Worm (Caenorhabditis elegans) whole organism, L4/young adult: ENCODE results near the gene ogdh-1.

Experiments used
- W03F9.2 ChIP-seq: fragments of 150-350 bp; optimal IDR thresholded peaks from 2 replicates; lab custom pipeline; 2014; ENCODE audit warnings: missing biosample characterization, missing genetic modification characterization
- dao-5 ChIP-seq: sonication (generic microtip); optimal IDR thresholded peaks from 2 replicates; lab custom pipeline; 2016; ENCODE audit warnings: missing genotype, missing genetic modification characterization, moderate library complexity, missing compliant biosample characterization
- him-1 ChIP-seq: sonication (generic microtip); optimal IDR thresholded peaks from 2 replicates; lab custom pipeline; 2016; ENCODE audit warnings: missing genotype, missing genetic modification reagents, missing genetic modification characterization, missing compliant biosample characterization

DNA sequence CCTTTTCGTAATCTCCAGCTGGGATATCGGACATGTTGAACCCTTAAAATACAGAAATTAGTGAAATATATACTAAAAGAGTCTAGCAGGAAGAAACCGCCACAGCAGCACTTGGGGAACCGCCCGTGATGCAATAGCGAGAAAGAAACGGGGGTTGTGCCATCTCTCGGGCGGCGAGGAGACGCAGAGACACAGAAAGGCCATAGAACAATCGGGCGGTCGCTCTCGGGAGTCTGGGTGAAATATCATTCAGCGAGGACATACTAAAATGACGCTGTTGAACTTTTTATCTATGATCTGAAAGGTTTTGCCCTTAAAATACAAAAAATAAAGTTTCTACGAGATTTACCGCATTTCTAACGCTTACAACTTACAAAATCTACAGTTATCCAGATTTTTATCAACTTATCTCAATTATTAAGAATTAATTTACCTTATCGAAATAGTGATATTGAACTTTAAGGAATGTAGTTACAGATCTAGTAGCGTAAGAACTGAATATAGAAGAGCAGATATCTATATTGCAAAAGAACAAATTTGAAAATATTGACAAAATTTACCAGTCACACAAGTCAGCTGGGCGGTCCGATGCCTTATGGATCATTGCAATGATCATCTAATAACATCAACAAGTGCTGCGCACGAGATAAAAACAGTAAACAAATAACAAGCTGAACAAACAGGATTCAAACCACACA, 44.7 kb upstream of the ogdh-1 start, which contains the start of gene cyc-2.1:
- TF ChIP-seq dao-5 (tag; lab: Kevin White, UChicago) (peak; percentile 17), him-1 (tag; lab: Kevin White, UChicago) (no peak), W03F9.2 (tag; lab: Kevin White, UChicago) (no peak)
